Worm (Caenorhabditis elegans) whole organism, young adult: ENCODE measurements around the gene rbm-25.
A peak's percentile ranks its signal among the peaks of the same experiment; 100 is the strongest.

Experiments used
- B0019.2 ChIP-seq: fragments of 200-800 bp; sonication (Bioruptor generic); conservative IDR thresholded peaks from 2 replicates; pipeline ENCODE4 v1.3.6; 2022; ENCODE audit warnings: missing genetic modification reagents, missing genetic modification characterization, missing compliant biosample characterization
- C06A6.2 ChIP-seq: fragments of 200-800 bp; sonication (Bioruptor generic); conservative IDR thresholded peaks from 2 replicates; pipeline ENCODE4 v1.3.6; 2022; ENCODE audit warnings: missing genetic modification characterization, missing compliant biosample characterization
- D2030.7 ChIP-seq: fragments of 200-800 bp; sonication (Bioruptor generic); IDR thresholded peaks from 2 replicates; pipeline ENCODE4 v1.3.6; 2022; ENCODE audit warnings: missing genetic modification reagents, missing genetic modification characterization, missing compliant biosample characterization
- F39B2.1 ChIP-seq: fragments of 200-800 bp; sonication (Bioruptor generic); IDR thresholded peaks from 2 replicates; pipeline ENCODE4 v1.3.6; 2022; ENCODE audit warnings: missing genetic modification reagents, missing genetic modification characterization, missing compliant biosample characterization
- K11D2.4 ChIP-seq: fragments of 200-800 bp; sonication (Bioruptor generic); IDR thresholded peaks from 2 replicates; pipeline ENCODE4 v1.3.6; 2022; ENCODE audit warnings: missing genetic modification reagents, missing genetic modification characterization, missing compliant biosample characterization
- K12H6.12 ChIP-seq: fragments of 200-800 bp; sonication (Bioruptor generic); optimal IDR thresholded peaks from 2 replicates; lab custom pipeline; 2018; ENCODE audit warnings: mild to moderate bottlenecking, missing genetic modification characterization, missing compliant biosample characterization
- T07F8.4 ChIP-seq: sonication (generic microtip); optimal IDR thresholded peaks from 2 replicates; lab custom pipeline; 2016; ENCODE audit warnings: mild to moderate bottlenecking, missing genetic modification characterization, moderate library complexity, missing compliant biosample characterization
- Y53G8AR.9 ChIP-seq: fragments of 200-800 bp; sonication (Bioruptor generic); conservative IDR thresholded peaks from 2 replicates; pipeline ENCODE4 v1.3.6; 2022; ENCODE audit warnings: missing genetic modification reagents, missing genetic modification characterization, missing compliant biosample characterization
- Y67H2A.10 ChIP-seq: fragments of 200-800 bp; sonication (Bioruptor generic); conservative IDR thresholded peaks from 2 replicates; pipeline ENCODE4 v1.3.6; 2022; ENCODE audit warnings: missing genetic modification reagents, missing genetic modification characterization, missing compliant biosample characterization
- Y79H2A.3 ChIP-seq: fragments of 200-800 bp; sonication (Bioruptor generic); conservative IDR thresholded peaks from 2 replicates; pipeline ENCODE4 v1.3.6; 2022; ENCODE audit warnings: missing genetic modification reagents, missing genetic modification characterization, missing compliant biosample characterization
- atf-7 ChIP-seq: sonication (generic microtip); optimal IDR thresholded peaks from 2 replicates; lab custom pipeline; 2017; ENCODE audit warnings: mild to moderate bottlenecking, missing genetic modification characterization, missing compliant biosample characterization
- attf-3 ChIP-seq: fragments of 200-800 bp; sonication (Bioruptor generic); conservative IDR thresholded peaks from 2 replicates; pipeline ENCODE4 v1.3.6; 2022; ENCODE audit warnings: missing genetic modification reagents, missing genetic modification characterization, missing compliant biosample characterization
- cebp-1 ChIP-seq, 2 experiments: fragments of 200-800 bp in 1 of 2; sonication (Bioruptor generic) in 1 of 2; sonication (generic microtip) in 1 of 2; IDR thresholded peaks in 1 of 2; optimal IDR thresholded peaks in 1 of 2; 2 replicates each; pipeline versions ENCODE4 v1.3.6 to Lab custom; 2017 to 2022; ENCODE audit warnings: missing compliant biosample characterization in 2 of 2, missing genetic modification characterization in 2 of 2, mild to moderate bottlenecking in 1 of 2, missing genetic modification reagents in 1 of 2, moderate library complexity in 1 of 2
- ceh-40 ChIP-seq: fragments of 200-800 bp; sonication (Bioruptor generic); IDR thresholded peaks from 2 replicates; pipeline ENCODE4 v1.3.6; 2022; ENCODE audit warnings: missing genetic modification characterization, missing compliant biosample characterization
- ceh-58 ChIP-seq: fragments of 200-800 bp; sonication (Bioruptor generic); IDR thresholded peaks from 2 replicates; pipeline ENCODE4 v1.3.6; 2022; ENCODE audit warnings: missing genetic modification characterization, missing compliant biosample characterization
- dox-1 ChIP-seq: fragments of 200-800 bp; sonication (Bioruptor generic); IDR thresholded peaks from 2 replicates; pipeline ENCODE4 v1.3.6; 2022; ENCODE audit warnings: missing genetic modification reagents, missing genetic modification characterization, missing compliant biosample characterization
- efl-1 ChIP-seq: fragments of 150-350 bp; optimal IDR thresholded peaks from 2 replicates; lab custom pipeline; 2014; ENCODE audit warnings: missing biosample characterization, missing genetic modification reagents, missing genetic modification characterization
- egl-44 ChIP-seq: fragments of 200-800 bp; sonication (Bioruptor generic); IDR thresholded peaks from 2 replicates; pipeline ENCODE4 v1.3.6; 2022; ENCODE audit warnings: missing genetic modification reagents, missing genetic modification characterization, missing compliant biosample characterization
- ets-4 ChIP-seq: fragments of 200-800 bp; sonication (Bioruptor generic); optimal IDR thresholded peaks from 2 replicates; lab custom pipeline; 2018; ENCODE audit warnings: mild to moderate bottlenecking, missing genetic modification characterization, missing compliant biosample characterization
- let-526 ChIP-seq: fragments of 200-800 bp; sonication (Bioruptor generic); IDR thresholded peaks from 2 replicates; pipeline ENCODE4 v1.3.6; 2022; ENCODE audit warnings: missing genetic modification reagents, missing genetic modification characterization, missing compliant biosample characterization
- let-607 ChIP-seq, 2 experiments: fragments of 200-800 bp in 1 of 2; sonication (Bioruptor generic) in 1 of 2; sonication (generic microtip) in 1 of 2; optimal IDR thresholded peaks; 2 replicates each; lab custom pipeline; 2016 to 2018; ENCODE audit warnings: mild to moderate bottlenecking in 2 of 2, missing compliant biosample characterization in 2 of 2, missing genetic modification characterization in 2 of 2, moderate library complexity in 2 of 2, missing genotype in 1 of 2
- lin-26 ChIP-seq: fragments of 200-800 bp; sonication (Bioruptor generic); IDR thresholded peaks from 2 replicates; pipeline ENCODE4 v1.3.6; 2022; ENCODE audit warnings: missing genetic modification reagents, missing genetic modification characterization, missing compliant biosample characterization
- madf-8 ChIP-seq: fragments of 200-800 bp; sonication (Bioruptor generic); conservative IDR thresholded peaks from 2 replicates; pipeline ENCODE4 v1.3.6; 2022; ENCODE audit warnings: missing genetic modification reagents, missing genetic modification characterization, missing compliant biosample characterization
- nfyb-1 ChIP-seq: fragments of 200-800 bp; sonication (Bioruptor generic); IDR thresholded peaks from 2 replicates; pipeline ENCODE4 v1.3.6; 2022; ENCODE audit warnings: missing genetic modification reagents, missing genetic modification characterization, missing compliant biosample characterization
- nhr-80 ChIP-seq: sonication (generic microtip); optimal IDR thresholded peaks from 2 replicates; lab custom pipeline; 2016; ENCODE audit warnings: missing genetic modification characterization, missing compliant biosample characterization
- nhr-90 ChIP-seq: sonication (generic microtip); optimal IDR thresholded peaks from 2 replicates; lab custom pipeline; 2016; ENCODE audit warnings: missing genotype, mild to moderate bottlenecking, missing genetic modification characterization, missing compliant biosample characterization
- rec-8 ChIP-seq, 2 experiments: sonication (generic microtip); optimal IDR thresholded peaks; 2 replicates each; lab custom pipeline; 2016; ENCODE audit warnings: mild to moderate bottlenecking in 2 of 2, missing genetic modification characterization in 2 of 2, missing genetic modification reagents in 2 of 2, missing genotype in 2 of 2, missing biosample characterization in 1 of 2, missing compliant biosample characterization in 1 of 2, moderate library complexity in 1 of 2
- snpc-1.3 ChIP-seq: sonication (generic microtip); optimal IDR thresholded peaks from 2 replicates; lab custom pipeline; 2017; ENCODE audit warnings: missing genetic modification characterization, mild to moderate bottlenecking, missing compliant biosample characterization, antibody characterized with exemption, moderate library complexity, missing genotype, missing genetic modification reagents; ENCODE audit not compliant: insufficient read depth
- snpc-3.4 ChIP-seq: sonication (generic microtip); optimal IDR thresholded peaks from 2 replicates; lab custom pipeline; 2017; ENCODE audit warnings: missing genetic modification characterization, mild to moderate bottlenecking, missing compliant biosample characterization, antibody characterized with exemption, moderate library complexity, missing genotype, missing genetic modification reagents
- snpc-4 ChIP-seq, 5 experiments: fragments of 150-350 bp in 1 of 5; sonication (generic microtip) in 4 of 5; optimal IDR thresholded peaks; 2 replicates each; lab custom pipeline; 2014 to 2018; ENCODE audit warnings: missing genetic modification characterization in 5 of 5, missing biosample characterization in 3 of 5, antibody characterized with exemption in 2 of 5, mild to moderate bottlenecking in 2 of 5, missing compliant biosample characterization in 2 of 5, missing genotype in 2 of 5, moderate library complexity in 2 of 5, missing genetic modification reagents in 1 of 5
- sptf-2 ChIP-seq: fragments of 200-800 bp; sonication (Bioruptor generic); optimal IDR thresholded peaks from 2 replicates; lab custom pipeline; 2018; ENCODE audit warnings: mild to moderate bottlenecking, missing genetic modification characterization, missing compliant biosample characterization
- unc-130 ChIP-seq: sonication (generic microtip); optimal IDR thresholded peaks from 2 replicates; lab custom pipeline; 2016; ENCODE audit warnings: missing genetic modification reagents, missing genetic modification characterization, missing compliant biosample characterization
- unc-62 ChIP-seq: fragments of 150-350 bp; optimal IDR thresholded peaks from 2 replicates; lab custom pipeline; 2014; ENCODE audit warnings: missing biosample characterization, missing genetic modification reagents, missing genetic modification characterization
- zfh-2 ChIP-seq: fragments of 200-800 bp; sonication (Bioruptor generic); conservative IDR thresholded peaks from 2 replicates; pipeline ENCODE4 v1.3.6; 2022; ENCODE audit warnings: missing genetic modification reagents, missing genetic modification characterization, missing compliant biosample characterization
- ztf-18 ChIP-seq: sonication (generic microtip); optimal IDR thresholded peaks from 2 replicates; lab custom pipeline; 2016; ENCODE audit warnings: missing genotype, mild to moderate bottlenecking, missing genetic modification characterization, missing compliant biosample characterization
- ztf-22 ChIP-seq: fragments of 200-800 bp; sonication (Bioruptor generic); optimal IDR thresholded peaks from 2 replicates; lab custom pipeline; 2018; ENCODE audit warnings: mild to moderate bottlenecking, missing genetic modification characterization, moderate library complexity, missing compliant biosample characterization
- ztf-25 ChIP-seq: fragments of 200-800 bp; sonication (Bioruptor generic); IDR thresholded peaks from 2 replicates; pipeline ENCODE4 v1.3.6; 2022; ENCODE audit warnings: missing genetic modification reagents, missing genetic modification characterization, missing compliant biosample characterization

Gene rbm-25

DNA sequence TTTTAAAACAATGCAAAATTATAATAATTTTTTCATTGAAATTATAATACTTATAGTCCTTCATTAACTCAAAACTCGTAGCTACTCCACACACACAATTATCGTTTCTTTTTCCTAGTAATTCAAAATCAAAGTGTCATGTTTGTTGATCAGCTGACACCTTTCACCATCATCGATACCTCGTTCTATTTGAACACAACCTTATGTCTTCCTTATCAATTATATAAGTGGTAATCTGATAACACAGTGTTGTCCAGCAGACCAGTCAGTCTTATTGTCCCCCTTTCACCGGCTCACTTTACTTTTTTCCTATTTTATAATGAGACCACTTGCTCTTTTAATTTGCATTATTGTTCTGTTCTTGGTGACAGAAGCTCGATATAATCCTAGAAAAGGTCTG, 14.8 kb downstream of the rbm-25 start, which contains the start of the genes T28H10.2 and lgmn-1:
Gene T28H10.2 (minus strand): TSS at position 177 of the 400 bp plus-strand sequence.
Gene lgmn-1 (plus strand): TSS at position 284 of the 400 bp plus-strand sequence.
- TF ChIP-seq zfh-2 (GFP tag; lab: Robert Waterston, UW): no peak
- no peak for TF ChIP-seq ceh-58 (GFP tag; lab: Robert Waterston, UW)
- no peak for TF ChIP-seq madf-8
- TF ChIP-seq let-607 (tag; optimal IDR thresholded peaks at IDR 0.05; lab: Kevin White, UChicago): peak in 1 of 2 experiments; percentile 42
- TF ChIP-seq cebp-1 (GFP tag; IDR thresholded peaks at IDR 0.05; lab: Robert Waterston, UW): 0 out of 2 replicates have a peak, but pooled peaks have one; percentile 17
- peak; percentile 38 for TF ChIP-seq cebp-1 (tag; optimal IDR thresholded peaks at IDR 0.05; lab: Kevin White, UChicago)
- 0 out of 2 replicates have a peak, but pooled peaks have one; percentile 16 for TF ChIP-seq lin-26 (GFP tag; lab: Robert Waterston, UW)
- peak; percentile 82 for TF ChIP-seq nhr-80
- no peak for TF ChIP-seq C06A6.2 (GFP tag; lab: Robert Waterston, UW)
- no peak for TF ChIP-seq K11D2.4 (GFP tag; lab: Robert Waterston, UW)
- TF ChIP-seq B0019.2: no peak
- TF ChIP-seq snpc-1.3 (tag; lab: Kevin White, UChicago): no peak
- TF ChIP-seq unc-130 (GFP tag; lab: Kevin White, UChicago): no peak
- 0 out of 2 replicates have a peak, but pooled peaks have one; percentile 29 for TF ChIP-seq nfyb-1 (GFP tag; lab: Robert Waterston, UW)
- peak; percentile 61 for TF ChIP-seq unc-62
- TF ChIP-seq egl-44: peak; percentile 47; the same call in 1 of the 2 replicates
- TF ChIP-seq ztf-18 (tag; lab: Kevin White, UChicago): no peak
- TF ChIP-seq Y67H2A.10 (GFP tag; lab: Robert Waterston, UW): no peak
- no peak for TF ChIP-seq ztf-22 (GFP tag; lab: Kevin White, UChicago)
- 0 out of 2 replicates have a peak, but pooled peaks have one; percentile 11 for TF ChIP-seq dox-1 (GFP tag; lab: Robert Waterston, UW)
- TF ChIP-seq T07F8.4 (tag; lab: Kevin White, UChicago): no peak

DNA sequence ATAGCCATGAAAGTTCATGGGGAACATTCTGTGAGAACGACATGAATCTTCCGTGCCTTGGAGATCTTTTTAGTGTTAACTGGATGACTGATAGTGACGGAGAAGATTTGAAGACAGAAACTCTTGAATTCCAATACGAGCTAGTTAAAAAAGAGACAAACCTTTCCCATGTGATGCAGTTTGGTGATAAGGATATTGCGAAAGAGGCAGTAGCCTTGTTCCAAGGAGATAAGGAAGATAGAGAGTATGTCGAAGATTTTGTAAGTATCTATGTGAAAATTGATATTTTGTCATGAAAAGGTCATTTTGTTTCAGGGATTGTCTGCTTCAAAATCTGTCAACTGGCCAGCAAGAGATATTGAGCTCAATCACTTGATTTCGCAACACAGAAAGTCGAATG, 15.9 kb downstream of the rbm-25 start:
- no peak for TF ChIP-seq Y79H2A.3 (GFP tag; lab: Robert Waterston, UW)
- peak; percentile 35 for TF ChIP-seq nhr-80
- peak; percentile 79 for TF ChIP-seq cebp-1 (GFP tag; IDR thresholded peaks at IDR 0.05; lab: Robert Waterston, UW)
- peak; percentile 93 for TF ChIP-seq cebp-1 (tag; optimal IDR thresholded peaks at IDR 0.05; lab: Kevin White, UChicago)
- TF ChIP-seq, all 124 proteins: peak for 2

ce11 chrV:12517148-12517547, 19.1 kb downstream of the rbm-25 start, which contains the start of gene cal-1:
cal-1 (minus strand) TSS chrV:12517248.
- TF ChIP-seq unc-62: peak; percentile 10
- no peak for TF ChIP-seq D2030.7 (GFP tag; lab: Robert Waterston, UW)
- TF ChIP-seq K12H6.12 (tag; lab: Kevin White, UChicago): no peak
- TF ChIP-seq snpc-3.4 (tag; lab: Kevin White, UChicago): no peak
- no peak for TF ChIP-seq ets-4 (GFP tag; lab: Kevin White, UChicago)
- TF ChIP-seq rec-8 (tag; optimal IDR thresholded peaks at IDR 0.05; lab: Kevin White, UChicago): no peak
- TF ChIP-seq let-526 (GFP tag; lab: Robert Waterston, UW): no peak

DNA sequence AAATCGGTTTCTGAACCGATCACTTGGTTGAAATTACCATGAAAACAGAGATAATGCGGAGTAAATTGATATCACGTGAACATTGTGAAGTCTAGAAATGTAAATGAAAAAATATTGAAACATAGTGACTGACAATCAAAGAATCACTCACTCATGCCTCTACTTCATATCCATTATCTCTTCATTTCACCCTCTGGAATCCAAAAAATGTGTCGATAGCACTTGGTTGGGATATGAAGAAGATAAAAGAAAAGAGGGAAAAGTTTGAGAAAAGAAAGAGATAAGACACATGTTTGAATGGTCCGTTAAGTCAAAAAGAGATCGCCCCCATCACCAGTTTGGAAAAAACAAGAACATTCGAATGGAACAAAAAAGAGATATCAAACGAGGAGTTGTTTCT, 19.7 kb downstream of the rbm-25 start:
- TF ChIP-seq efl-1: no peak
- no peak for TF ChIP-seq F39B2.1 (GFP tag; lab: Robert Waterston, UW)

DNA sequence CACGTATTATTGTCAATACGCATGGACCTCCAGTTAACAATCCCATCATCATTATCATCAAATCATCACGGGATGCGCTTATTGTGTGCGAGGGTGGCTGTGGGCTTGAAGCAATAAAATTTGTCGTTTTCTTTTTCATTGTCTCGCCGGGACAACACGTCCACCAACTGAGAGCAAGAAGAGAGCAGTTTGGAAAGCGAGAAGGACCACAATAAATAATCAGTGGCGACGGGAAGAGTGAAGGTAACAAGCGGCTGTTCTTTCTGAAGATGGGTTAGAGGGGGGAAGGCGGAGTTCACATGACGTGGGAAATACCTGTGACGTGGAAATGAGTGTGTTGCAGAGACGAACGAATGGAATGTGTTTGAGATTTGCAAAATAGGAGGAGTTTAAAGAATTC, 20.8 kb downstream of the rbm-25 start:
- TF ChIP-seq atf-7 (no peak), Y53G8AR.9 (GFP tag; lab: Robert Waterston, UW) (no peak), ets-4 (GFP tag; lab: Kevin White, UChicago) (no peak), ztf-22 (GFP tag; lab: Kevin White, UChicago) (peak; percentile 19), sptf-2 (GFP tag; lab: Kevin White, UChicago) (no peak), B0019.2 (no peak), let-526 (GFP tag; lab: Robert Waterston, UW) (no peak), dox-1 (GFP tag; lab: Robert Waterston, UW) (no peak), efl-1 (no peak), ztf-18 (tag; lab: Kevin White, UChicago) (no peak), K12H6.12 (tag; lab: Kevin White, UChicago) (peak; percentile 30), attf-3 (GFP tag; lab: Robert Waterston, UW) (no peak), ceh-40 (no peak), snpc-4 (GFP tag; optimal IDR thresholded peaks at IDR 0.05; lab: Kevin White, UChicago) (no peak), snpc-4 (tag; optimal IDR thresholded peaks at IDR 0.05; lab: Kevin White, UChicago) (no peak), ztf-25 (no peak), nhr-90 (tag; lab: Kevin White, UChicago) (no peak)
